Fruit fly (Drosophila melanogaster): ENCODE results near the gene Jhbp4.

Jhbp4 gene

dm6 chr3R:16050621-16051328 lies 7.5 kb downstream of the Jhbp4 start, which contains the start of gene msps (continued):
- TF ChIP-seq cwo (GFP tag; optimal IDR thresholded peaks at IDR 0.05) (no peak), CG7372 (GFP tag; IDR thresholded peaks at IDR 0.05) (no peak), hbn (GFP tag; IDR thresholded peaks at IDR 0.05; ENCODE audit: partially characterized antibody) (0 out of 2 replicates have a peak, but pooled peaks have one; percentile 10), kni (GFP tag; optimal IDR thresholded peaks at IDR 0.05) (no peak), pho (GFP tag; optimal IDR thresholded peaks at IDR 0.05) (no peak), jigr1 (GFP tag; IDR thresholded peaks at IDR 0.05) (no peak), CG2116 (GFP tag; optimal IDR thresholded peaks at IDR 0.05) (peak; percentile 27), CG10959 (GFP tag; IDR thresholded peaks at IDR 0.05) (no peak), Gug (GFP tag; IDR thresholded peaks at IDR 0.05) (no peak), kay (GFP tag; optimal IDR thresholded peaks at IDR 0.05) (no peak), Oaz (GFP tag; IDR thresholded peaks at IDR 0.05) (no peak), Lim3 (GFP tag; IDR thresholded peaks at IDR 0.05) (no peak), ap (GFP tag; IDR thresholded peaks at IDR 0.05) (no peak), CG2712 (tag; optimal IDR thresholded peaks at IDR 0.05) (no peak), CG10209 (GFP tag; optimal IDR thresholded peaks at IDR 0.05) (no peak), CG4730 (GFP tag; IDR thresholded peaks at IDR 0.05) (no peak), sc (optimal IDR thresholded peaks at IDR 0.05) (no peak), sc (GFP tag; optimal IDR thresholded peaks at IDR 0.05) (no peak), CG18011 (GFP tag; optimal IDR thresholded peaks at IDR 0.05) (no peak), CG7271 (tag; optimal IDR thresholded peaks at IDR 0.05) (no peak), ssp (GFP tag; IDR thresholded peaks at IDR 0.05) (no peak), CG9797 (GFP tag; optimal IDR thresholded peaks at IDR 0.05) (peak; percentile 87), al (GFP tag; IDR thresholded peaks at IDR 0.05) (no peak), NfI (GFP tag; optimal IDR thresholded peaks at IDR 0.05) (no peak), CkIIα-i1 (GFP tag; IDR thresholded peaks at IDR 0.05) (no peak), CG12299 (tag; optimal IDR thresholded peaks at IDR 0.05) (no peak), CrebB (tag; optimal IDR thresholded peaks at IDR 0.05) (no peak), CG6272 (GFP tag; IDR thresholded peaks at IDR 0.05) (no peak), Awh (GFP tag; IDR thresholded peaks at IDR 0.05) (no peak), CG15479 (GFP tag; optimal IDR thresholded peaks at IDR 0.05) (peak; percentile 42), vvl (GFP tag; IDR thresholded peaks at IDR 0.05) (no peak), CG12071 (GFP tag; optimal IDR thresholded peaks at IDR 0.05) (no peak), CG17912 (GFP tag; optimal IDR thresholded peaks at IDR 0.05) (no peak), crp (GFP tag; optimal IDR thresholded peaks at IDR 0.05) (no peak), CG12659 (GFP tag; optimal IDR thresholded peaks at IDR 0.05) (peak; percentile 67), Dp (GFP tag; optimal IDR thresholded peaks at IDR 0.05) (peak; percentile 94), CG1233 (GFP tag; optimal IDR thresholded peaks at IDR 0.05) (no peak), CG12104 (GFP tag; optimal IDR thresholded peaks at IDR 0.05) (no peak), ATbp (GFP tag; optimal IDR thresholded peaks at IDR 0.05) (no peak), CG10147 (GFP tag; optimal IDR thresholded peaks at IDR 0.05) (no peak), Oli (tag; optimal IDR thresholded peaks at IDR 0.05) (no peak), lov (optimal IDR thresholded peaks at IDR 0.05) (no peak), lov (GFP tag; IDR thresholded peaks at IDR 0.05) (no peak), vnd (GFP tag; IDR thresholded peaks at IDR 0.05; ENCODE audit: partially characterized antibody) (peak; percentile 54; the same call in 2 of the 3 replicates), lmd (GFP tag; IDR thresholded peaks at IDR 0.05) (no peak), E2f2 (GFP tag; IDR thresholded peaks at IDR 0.05) (peak; percentile 97), CG14014 (GFP tag; IDR thresholded peaks at IDR 0.05) (no peak), CG30020 (tag; optimal IDR thresholded peaks at IDR 0.05) (no peak), CG4282 (GFP tag; optimal IDR thresholded peaks at IDR 0.05) (no peak), CG16863 (GFP tag; optimal IDR thresholded peaks at IDR 0.05) (no peak), Sox100B (GFP tag; optimal IDR thresholded peaks at IDR 0.05) (no peak)
